Worm (Caenorhabditis elegans): Measurements from ENCODE around the gene srt-69.

srt-69 gene

DNA sequence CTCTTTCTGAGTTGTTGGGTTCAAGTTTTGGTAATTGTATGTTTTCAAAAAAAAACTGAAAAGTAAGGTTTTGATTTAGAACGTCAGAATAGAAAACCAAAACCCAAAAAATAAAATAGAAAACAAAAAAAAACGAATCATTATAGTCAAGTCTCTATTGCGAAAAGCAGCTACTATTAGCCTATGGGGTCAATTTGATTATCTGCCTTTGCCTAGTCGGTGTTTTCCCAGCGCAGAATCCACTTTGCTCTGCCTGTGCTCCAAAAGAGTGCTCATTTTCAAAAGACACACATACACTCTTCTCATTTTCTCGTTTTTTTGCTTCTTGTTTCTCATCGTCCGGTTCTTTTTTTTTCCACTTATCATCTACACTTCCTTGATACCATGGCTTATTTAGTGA, 23.2 kb upstream of the srt-69 start:
- TF ChIP-seq xbp-1 (tag; optimal IDR thresholded peaks at IDR 0.05), result no peak
- TF ChIP-seq swsn-7 (tag; optimal IDR thresholded peaks at IDR 0.05), result no peak
- no peak for TF ChIP-seq nhr-84 (tag; optimal IDR thresholded peaks at IDR 0.05)
- TF ChIP-seq ets-5 (GFP tag; IDR thresholded peaks at IDR 0.05), result no peak
- no peak for TF ChIP-seq nhr-237 (tag; optimal IDR thresholded peaks at IDR 0.05)

ce11 chrV:5287273-5287672, 21.8 kb upstream of the srt-69 start, which contains the start of gene Y49G5A.1:
TSS of gene Y49G5A.1 (minus strand) at chrV:5287373.
- TF ChIP-seq pqm-1 (tag; optimal IDR thresholded peaks at IDR 0.05) (no peak), snu-23 (GFP tag; optimal IDR thresholded peaks at IDR 0.05) (no peak), dpl-1 (GFP tag; optimal IDR thresholded peaks at IDR 0.05) (no peak), ceh-82 (tag; optimal IDR thresholded peaks at IDR 0.05) (no peak), unc-62 (GFP tag; optimal IDR thresholded peaks at IDR 0.05) (no peak), hlh-17 (GFP tag; optimal IDR thresholded peaks at IDR 0.05; ENCODE audit: borderline replicate concordance) (no peak), ceh-63 (GFP tag; optimal IDR thresholded peaks at IDR 0.05) (no peak), ztf-11 (tag; optimal IDR thresholded peaks at IDR 0.05) (no peak), pax-3 (tag; optimal IDR thresholded peaks at IDR 0.05) (no peak), nhr-90 (tag; optimal IDR thresholded peaks at IDR 0.05; ENCODE audit: poor library complexity) (no peak), nhr-11 (tag; optimal IDR thresholded peaks at IDR 0.05) (no peak), C04F5.9 (tag; optimal IDR thresholded peaks at IDR 0.05) (no peak), tbx-2 (tag; optimal IDR thresholded peaks at IDR 0.05) (no peak), elt-3 (tag; optimal IDR thresholded peaks at IDR 0.05) (no peak), lin-13 (GFP tag; optimal IDR thresholded peaks at IDR 0.05) (no peak), mef-2 (tag; optimal IDR thresholded peaks at IDR 0.05) (no peak), elt-2 (tag; optimal IDR thresholded peaks at IDR 0.05) (no peak), unc-130 (tag; optimal IDR thresholded peaks at IDR 0.05) (no peak), tlp-1 (tag; optimal IDR thresholded peaks at IDR 0.05) (no peak), alr-1 (tag; optimal IDR thresholded peaks at IDR 0.05; ENCODE audit: borderline replicate concordance) (no peak)

- TF ChIP-seq ceh-63 (GFP tag; optimal IDR thresholded peaks at IDR 0.05) (peak; percentile 46), ceh-8 (GFP tag; optimal IDR thresholded peaks at IDR 0.05) (peak; percentile 35)
Observed at ce11 chrV:5284270-5284980, 18.9 kb upstream of the srt-69 start.

ce11 chrV:5278001-5278400, 12.5 kb upstream of the srt-69 start, which contains the start of gene B0238.9:
TSS of gene B0238.9 (minus strand) at chrV:5278101.
- TF ChIP-seq nhr-28 (tag; optimal IDR thresholded peaks at IDR 0.05), result no peak

- TF ChIP-seq nhr-90 (tag; optimal IDR thresholded peaks at IDR 0.05; ENCODE audit: poor library complexity) (peak; percentile 14), nhr-20 (tag; optimal IDR thresholded peaks at IDR 0.05) (no peak), nhr-85 (tag) (peak; percentile 69), efl-1 (optimal IDR thresholded peaks at IDR 0.05) (no peak), efl-1 (GFP tag; optimal IDR thresholded peaks at IDR 0.05 in 1 of 2) (peak in 1 of 2 experiments; percentile 39), lin-13 (GFP tag; optimal IDR thresholded peaks at IDR 0.05) (no peak), zag-1 (tag; optimal IDR thresholded peaks at IDR 0.05) (no peak), lin-15B (tag; optimal IDR thresholded peaks at IDR 0.05) (no peak), rnt-1 (tag; optimal IDR thresholded peaks at IDR 0.05) (no peak), Y116A8C.19 (tag; optimal IDR thresholded peaks at IDR 0.05; ENCODE audit: borderline replicate concordance) (no peak)
Observed at ce11 chrV:5275426-5276007, 10.0 kb upstream of the srt-69 start.
